Fruit fly (Drosophila melanogaster): ENCODE measurements around the gene whe.

Gene whe

dm6 chrX:21375595-21376047 lies 27.0 kb downstream of the whe start:
- TF ChIP-seq CG10348 (GFP tag; IDR thresholded peaks at IDR 0.05) (no peak), CG13204 (GFP tag; optimal IDR thresholded peaks at IDR 0.05) (no peak), Pif1A (GFP tag; optimal IDR thresholded peaks at IDR 0.05) (peak; percentile 55), Pif1B (GFP tag; optimal IDR thresholded peaks at IDR 0.05) (peak; percentile 64), CG8159 (tag; optimal IDR thresholded peaks at IDR 0.05) (peak; percentile 68), CG4496 (GFP tag; IDR thresholded peaks at IDR 0.05) (no peak), CG32121 (GFP tag; IDR thresholded peaks at IDR 0.05) (peak; percentile 61), CG9948 (tag; optimal IDR thresholded peaks at IDR 0.05) (peak; percentile 53), CG34367 (tag; optimal IDR thresholded peaks at IDR 0.05) (peak; percentile 2), CG8301 (tag; optimal IDR thresholded peaks at IDR 0.05) (peak; percentile 65), CG12605 (GFP tag; IDR thresholded peaks at IDR 0.05) (no peak), CG17806 (tag; optimal IDR thresholded peaks at IDR 0.05) (peak; percentile 47), CG14655 (GFP tag; optimal IDR thresholded peaks at IDR 0.05) (peak; percentile 74), CG15710 (tag; optimal IDR thresholded peaks at IDR 0.05) (peak; percentile 57), Ets98B (GFP tag; IDR thresholded peaks at IDR 0.05) (peak; percentile 69), fd96Ca (GFP tag; IDR thresholded peaks at IDR 0.05) (0 out of 3 replicates have a peak, but pooled peaks have one; percentile 5), Snoo (tag; optimal IDR thresholded peaks at IDR 0.05) (peak; percentile 51)

dm6 chrX:21373659-21374426 lies 28.7 kb downstream of the whe start, which contains the start of gene slgA:
Gene slgA, plus strand, starts transcription at chrX:21374002.
- TF ChIP-seq Ets98B (GFP tag; IDR thresholded peaks at IDR 0.05) = no peak
- TF ChIP-seq CG4496 (GFP tag; IDR thresholded peaks at IDR 0.05) = peak; percentile 75
- TF ChIP-seq CG32121 (GFP tag; IDR thresholded peaks at IDR 0.05) = no peak
- TF ChIP-seq Pif1B (GFP tag; optimal IDR thresholded peaks at IDR 0.05) = no peak
- TF ChIP-seq D1 (tag; optimal IDR thresholded peaks at IDR 0.05) = no peak
- TF ChIP-seq EcR (GFP tag; optimal IDR thresholded peaks at IDR 0.05) = no peak
- no peak for TF ChIP-seq gl (tag; optimal IDR thresholded peaks at IDR 0.05)

- no peak for TF ChIP-seq CG17806 (tag; optimal IDR thresholded peaks at IDR 0.05)
- TF ChIP-seq CG32121 (GFP tag; IDR thresholded peaks at IDR 0.05) = no peak
- peak; percentile 29 for TF ChIP-seq EcR (GFP tag; optimal IDR thresholded peaks at IDR 0.05)
These were observed 33.2 kb downstream of the whe start for dm6 chrX:21369149-21369988.

- peak; percentile 73; the same call in 2 of the 3 replicates for TF ChIP-seq fd96Ca (GFP tag; IDR thresholded peaks at IDR 0.05)
- peak; percentile 46; the same call in 1 of the 2 replicates for TF ChIP-seq Ets98B (GFP tag; IDR thresholded peaks at IDR 0.05)
- no peak for TF ChIP-seq rn (GFP tag; IDR thresholded peaks at IDR 0.05)
- peak; percentile 16 for TF ChIP-seq CG13204 (GFP tag; optimal IDR thresholded peaks at IDR 0.05)
- peak; percentile 65 for TF ChIP-seq CG12605 (GFP tag; IDR thresholded peaks at IDR 0.05)
- peak; percentile 81; the same call in 2 of the 3 replicates for TF ChIP-seq CG4496 (GFP tag; IDR thresholded peaks at IDR 0.05)
- no peak for TF ChIP-seq CG17806 (tag; optimal IDR thresholded peaks at IDR 0.05)
- peak; percentile 88 for TF ChIP-seq EcR (GFP tag; optimal IDR thresholded peaks at IDR 0.05)
These were observed 34.1 kb downstream of the whe start for dm6 chrX:21368410-21368918.

dm6 chrX:21367363-21368072 lies 35.1 kb downstream of the whe start:
- TF ChIP-seq CG14655 (GFP tag; optimal IDR thresholded peaks at IDR 0.05) (peak; percentile 99), CG17806 (tag; optimal IDR thresholded peaks at IDR 0.05) (peak; percentile 97), rn (GFP tag; IDR thresholded peaks at IDR 0.05) (peak; percentile 93), Ets98B (GFP tag; IDR thresholded peaks at IDR 0.05) (peak; percentile 96), EcR (GFP tag; optimal IDR thresholded peaks at IDR 0.05) (peak; percentile 39), Pif1A (GFP tag; optimal IDR thresholded peaks at IDR 0.05) (peak; percentile 98), CG10348 (GFP tag; IDR thresholded peaks at IDR 0.05) (peak; percentile 92), CG8159 (tag; optimal IDR thresholded peaks at IDR 0.05) (peak; percentile 99), Snoo (tag; optimal IDR thresholded peaks at IDR 0.05) (peak; percentile 99), CG8301 (tag; optimal IDR thresholded peaks at IDR 0.05) (peak; percentile 99), D1 (tag; optimal IDR thresholded peaks at IDR 0.05) (peak; percentile 92), CG9948 (tag; optimal IDR thresholded peaks at IDR 0.05) (peak; percentile 98), CG13204 (GFP tag; optimal IDR thresholded peaks at IDR 0.05) (peak; percentile 95), Pif1B (GFP tag; optimal IDR thresholded peaks at IDR 0.05) (peak; percentile 98), CG4496 (GFP tag; IDR thresholded peaks at IDR 0.05) (peak; percentile 98), CG15710 (tag; optimal IDR thresholded peaks at IDR 0.05) (peak; percentile 99), CG34367 (tag; optimal IDR thresholded peaks at IDR 0.05) (peak; percentile 98), CG32121 (GFP tag; IDR thresholded peaks at IDR 0.05) (peak; percentile 98), CG12605 (GFP tag; IDR thresholded peaks at IDR 0.05) (peak; percentile 91), gl (tag; optimal IDR thresholded peaks at IDR 0.05) (peak; percentile 96), fd96Ca (GFP tag; IDR thresholded peaks at IDR 0.05) (peak; percentile 98)
